Fruit fly (Drosophila melanogaster) whole organism, prepupa: ENCODE measurements around the gene NK7.1.

ENCODE experiments used
- Blimp-1 ChIP-seq: fragments of 200-800 bp; sonication (Bioruptor generic); optimal IDR thresholded peaks from 3 replicates; lab custom pipeline; 2017; ENCODE audit warnings: missing biosample characterization, missing genetic modification characterization, mild to moderate bottlenecking, moderate library complexity, missing genetic modification reagents
- CG10631 ChIP-seq: fragments of 200-800 bp; sonication (Bioruptor generic); optimal IDR thresholded peaks from 2 replicates; lab custom pipeline; 2016; ENCODE audit warnings: missing biosample characterization, missing genetic modification characterization
- CG10669 ChIP-seq: fragments of 200-800 bp; sonication (Bioruptor generic); optimal IDR thresholded peaks from 3 replicates; lab custom pipeline; 2018; ENCODE audit warnings: missing biosample characterization, mild to moderate bottlenecking, missing genetic modification characterization, moderate library complexity
- CG11294 ChIP-seq: fragments of 200-800 bp; sonication (Bioruptor generic); IDR thresholded peaks from 2 replicates; pipeline ENCODE4 v1.3.6; 2022; ENCODE audit warnings: missing biosample characterization, missing genetic modification characterization
- CG11762 ChIP-seq: fragments of 200-800 bp; sonication (Bioruptor generic); optimal IDR thresholded peaks from 3 replicates; lab custom pipeline; 2016; ENCODE audit warnings: missing biosample characterization, missing genetic modification characterization; ENCODE audit not compliant: insufficient read depth
- CG11902 ChIP-seq: fragments of 200-800 bp; sonication (Bioruptor generic); optimal IDR thresholded peaks from 3 replicates; lab custom pipeline; 2016; ENCODE audit warnings: missing biosample characterization, missing genetic modification characterization
- CG1621 ChIP-seq: fragments of 200-800 bp; sonication (Bioruptor generic); optimal IDR thresholded peaks from 3 replicates; lab custom pipeline; 2018; ENCODE audit warnings: missing biosample characterization, mild to moderate bottlenecking, missing genetic modification characterization
- CG3032 ChIP-seq: fragments of 200-800 bp; optimal IDR thresholded peaks from 2 replicates; lab custom pipeline; 2019; ENCODE audit warnings: missing biosample characterization, mild to moderate bottlenecking, missing genetic modification characterization, moderate library complexity
- CG31627 ChIP-seq: fragments of 200-800 bp; sonication (Bioruptor generic); optimal IDR thresholded peaks from 3 replicates; lab custom pipeline; 2016; ENCODE audit warnings: missing biosample characterization, missing genetic modification characterization
- CG32006 ChIP-seq: fragments of 200-800 bp; sonication (Bioruptor generic); optimal IDR thresholded peaks from 3 replicates; lab custom pipeline; 2017; ENCODE audit warnings: missing biosample characterization, mild to moderate bottlenecking, missing genetic modification characterization
- CG4318 ChIP-seq: fragments of 200-800 bp; sonication (Bioruptor generic); optimal IDR thresholded peaks from 3 replicates; lab custom pipeline; 2017; ENCODE audit warnings: missing biosample characterization, mild to moderate bottlenecking, missing genetic modification characterization
- CG6163 ChIP-seq: fragments of 200-800 bp; sonication (Bioruptor generic); IDR thresholded peaks from 3 replicates; pipeline ENCODE4 v1.3.6; 2022; ENCODE audit warnings: missing biosample characterization, missing genetic modification characterization
- CG6276 ChIP-seq: fragments of 200-800 bp; sonication (Bioruptor generic); optimal IDR thresholded peaks from 2 replicates; lab custom pipeline; 2017; ENCODE audit warnings: missing biosample characterization, mild to moderate bottlenecking, missing genetic modification characterization
- CG6792 ChIP-seq: fragments of 200-800 bp; sonication (Bioruptor generic); optimal IDR thresholded peaks from 3 replicates; lab custom pipeline; 2016; ENCODE audit warnings: missing biosample characterization, missing genetic modification characterization
- CG6808 ChIP-seq: fragments of 200-800 bp; sonication (Bioruptor generic); optimal IDR thresholded peaks from 3 replicates; lab custom pipeline; 2017; ENCODE audit warnings: missing biosample characterization, missing genetic modification characterization, mild to moderate bottlenecking, moderate library complexity, missing genetic modification reagents
- CG6854 ChIP-seq: fragments of 200-800 bp; sonication (Bioruptor generic); optimal IDR thresholded peaks from 2 replicates; lab custom pipeline; 2017; ENCODE audit warnings: missing biosample characterization, mild to moderate bottlenecking, missing genetic modification characterization
- CG7368 ChIP-seq: fragments of 200-800 bp; sonication (Bioruptor generic); optimal IDR thresholded peaks from 3 replicates; lab custom pipeline; 2016; ENCODE audit warnings: missing biosample characterization, missing genetic modification characterization
- CG8119 ChIP-seq: fragments of 200-800 bp; sonication (Bioruptor generic); IDR thresholded peaks from 3 replicates; pipeline ENCODE4 v1.3.6; 2022; ENCODE audit warnings: missing biosample characterization, missing genetic modification characterization
- CG8319 ChIP-seq: fragments of 200-800 bp; sonication (Bioruptor generic); optimal IDR thresholded peaks from 3 replicates; lab custom pipeline; 2016; ENCODE audit warnings: missing biosample characterization, missing genetic modification characterization
- CG8632 ChIP-seq: fragments of 200-800 bp; sonication (Bioruptor generic); optimal IDR thresholded peaks from 3 replicates; lab custom pipeline; 2016; ENCODE audit warnings: missing biosample characterization, missing genetic modification characterization
- Eip75B ChIP-seq: fragments of 200-800 bp; sonication (Bioruptor generic); optimal IDR thresholded peaks from 3 replicates; lab custom pipeline; 2016; ENCODE audit warnings: missing biosample characterization, missing genetic modification characterization
- Eip78C ChIP-seq: fragments of 200-800 bp; sonication (Bioruptor generic); peaks from one replicate; lab custom pipeline; 2016; ENCODE audit warnings: missing biosample characterization, missing genetic modification characterization
- Eip93F ChIP-seq: fragments of 200-800 bp; sonication (Bioruptor generic); optimal IDR thresholded peaks from 2 replicates; lab custom pipeline; 2016; ENCODE audit warnings: missing biosample characterization, mild to moderate bottlenecking, missing genetic modification characterization
- Ets21C ChIP-seq: fragments of 200-800 bp; sonication (Bioruptor generic); optimal IDR thresholded peaks from 3 replicates; lab custom pipeline; 2016; ENCODE audit warnings: missing biosample characterization, missing genetic modification characterization
- Ets96B ChIP-seq: fragments of 200-800 bp; optimal IDR thresholded peaks from 2 replicates; lab custom pipeline; 2019; ENCODE audit warnings: missing biosample characterization, mild to moderate bottlenecking, missing genetic modification characterization, moderate library complexity
- Gug ChIP-seq: fragments of 200-800 bp; sonication (Bioruptor generic); IDR thresholded peaks from 2 replicates; pipeline ENCODE4 v1.3.6; 2022; ENCODE audit warnings: missing biosample characterization, missing genetic modification characterization
- Hr38 ChIP-seq: sonication (Bioruptor generic); optimal IDR thresholded peaks from 2 replicates; lab custom pipeline; 2016; ENCODE audit warnings: missing biosample characterization, missing genetic modification characterization
- Hr39 ChIP-seq: fragments of 200-800 bp; sonication (Bioruptor generic); optimal IDR thresholded peaks from 2 replicates; lab custom pipeline; 2016; ENCODE audit warnings: missing biosample characterization, missing genetic modification characterization
- Hr4 ChIP-seq: fragments of 200-800 bp; sonication (Bioruptor generic); optimal IDR thresholded peaks from 3 replicates; lab custom pipeline; 2016; ENCODE audit warnings: missing biosample characterization, missing genetic modification characterization
- Lpt ChIP-seq: fragments of 200-800 bp; sonication (Bioruptor generic); optimal IDR thresholded peaks from 3 replicates; lab custom pipeline; 2016; ENCODE audit warnings: missing biosample characterization, missing genetic modification characterization
- Met ChIP-seq: fragments of 200-800 bp; sonication (Bioruptor generic); optimal IDR thresholded peaks from 3 replicates; lab custom pipeline; 2016; ENCODE audit warnings: missing biosample characterization, missing genetic modification characterization
- OdsH ChIP-seq: fragments of 200-800 bp; sonication (Bioruptor generic); optimal IDR thresholded peaks from 3 replicates; lab custom pipeline; 2016; ENCODE audit warnings: missing biosample characterization, missing genetic modification characterization
- Smox ChIP-seq: fragments of 200-800 bp; sonication (Bioruptor generic); optimal IDR thresholded peaks from 3 replicates; lab custom pipeline; 2016; ENCODE audit warnings: missing biosample characterization, missing genetic modification characterization
- Sox102F ChIP-seq: fragments of 200-800 bp; sonication (Bioruptor generic); optimal IDR thresholded peaks from 2 replicates; lab custom pipeline; 2016; ENCODE audit warnings: missing biosample characterization, mild to moderate bottlenecking, missing genetic modification characterization
- Sox14 ChIP-seq: fragments of 200-800 bp; sonication (Bioruptor generic); optimal IDR thresholded peaks from 3 replicates; lab custom pipeline; 2016; ENCODE audit warnings: missing biosample characterization, missing genetic modification characterization
- Sox15 ChIP-seq: fragments of 200-800 bp; sonication (Bioruptor generic); optimal IDR thresholded peaks from 3 replicates; lab custom pipeline; 2016; ENCODE audit warnings: missing biosample characterization, missing genetic modification characterization
- achi ChIP-seq: fragments of 200-800 bp; sonication (Bioruptor generic); optimal IDR thresholded peaks from 3 replicates; lab custom pipeline; 2016; ENCODE audit warnings: missing biosample characterization, missing genetic modification characterization
- acj6 ChIP-seq: fragments of 200-800 bp; sonication (Bioruptor generic); optimal IDR thresholded peaks from 3 replicates; lab custom pipeline; 2016; ENCODE audit warnings: missing biosample characterization, missing genetic modification characterization
- cyc ChIP-seq: fragments of 200-800 bp; sonication (Bioruptor generic); optimal IDR thresholded peaks from 3 replicates; lab custom pipeline; 2016; ENCODE audit warnings: missing biosample characterization, missing genetic modification characterization
- dac ChIP-seq: fragments of 200-800 bp; sonication (Bioruptor generic); optimal IDR thresholded peaks from 2 replicates; lab custom pipeline; 2017; ENCODE audit warnings: missing biosample characterization, mild to moderate bottlenecking, missing genetic modification characterization
- dsx ChIP-seq: fragments of 200-800 bp; optimal IDR thresholded peaks from 3 replicates; lab custom pipeline; 2019; ENCODE audit warnings: missing biosample characterization, mild to moderate bottlenecking, missing genetic modification characterization, moderate library complexity; ENCODE audit not compliant: poor library complexity, severe bottlenecking
- eg ChIP-seq: fragments of 200-800 bp; sonication (Bioruptor generic); IDR thresholded peaks from 3 replicates; pipeline ENCODE4 v1.3.6; 2022; ENCODE audit warnings: missing biosample characterization, missing genetic modification characterization
- esn ChIP-seq: fragments of 200-800 bp; sonication (Bioruptor generic); optimal IDR thresholded peaks from 2 replicates; lab custom pipeline; 2016; ENCODE audit warnings: missing biosample characterization, mild to moderate bottlenecking, missing genetic modification characterization, moderate library complexity
- fd59A ChIP-seq: fragments of 200-800 bp; sonication (Bioruptor generic); optimal IDR thresholded peaks from 2 replicates; lab custom pipeline; 2017; ENCODE audit warnings: missing biosample characterization, mild to moderate bottlenecking, missing genetic modification characterization, missing genetic modification reagents
- fd85E ChIP-seq: fragments of 200-800 bp; sonication (Bioruptor generic); optimal IDR thresholded peaks from 3 replicates; lab custom pipeline; 2016; ENCODE audit warnings: missing biosample characterization, missing genetic modification characterization
- fkh ChIP-seq: fragments of 200-800 bp; sonication (Bioruptor generic); optimal IDR thresholded peaks from 3 replicates; lab custom pipeline; 2017; ENCODE audit warnings: missing biosample characterization, mild to moderate bottlenecking, missing genetic modification characterization, moderate library complexity
- lz ChIP-seq: fragments of 200-800 bp; sonication (Bioruptor generic); optimal IDR thresholded peaks from 3 replicates; lab custom pipeline; 2016; ENCODE audit warnings: missing biosample characterization, missing genetic modification characterization
- net ChIP-seq: fragments of 200-800 bp; sonication (Bioruptor generic); optimal IDR thresholded peaks from 3 replicates; lab custom pipeline; 2016; ENCODE audit warnings: missing biosample characterization, missing genetic modification characterization
- salr ChIP-seq, 2 experiments: fragments of 200-800 bp; sonication (Bioruptor generic); optimal IDR thresholded peaks; 3 replicates each; lab custom pipeline; 2016 to 2018; ENCODE audit warnings: missing biosample characterization in 2 of 2, missing genetic modification characterization in 2 of 2, mild to moderate bottlenecking in 1 of 2
- ss ChIP-seq, 2 experiments: fragments of 200-800 bp; sonication (Bioruptor generic); optimal IDR thresholded peaks; 2 replicates in 1 of 2; 3 replicates in 1 of 2; lab custom pipeline; 2017 to 2018; ENCODE audit warnings: mild to moderate bottlenecking in 2 of 2, missing biosample characterization in 2 of 2, missing genetic modification characterization in 2 of 2, moderate library complexity in 1 of 2
- topi ChIP-seq: fragments of 200-800 bp; sonication (Bioruptor generic); optimal IDR thresholded peaks from 3 replicates; lab custom pipeline; 2016; ENCODE audit warnings: missing biosample characterization, missing genetic modification characterization
- vri ChIP-seq: fragments of 200-800 bp; sonication (Bioruptor generic); optimal IDR thresholded peaks from 3 replicates; lab custom pipeline; 2016; ENCODE audit warnings: missing biosample characterization, mild to moderate bottlenecking, missing genetic modification characterization

Gene NK7.1

DNA sequence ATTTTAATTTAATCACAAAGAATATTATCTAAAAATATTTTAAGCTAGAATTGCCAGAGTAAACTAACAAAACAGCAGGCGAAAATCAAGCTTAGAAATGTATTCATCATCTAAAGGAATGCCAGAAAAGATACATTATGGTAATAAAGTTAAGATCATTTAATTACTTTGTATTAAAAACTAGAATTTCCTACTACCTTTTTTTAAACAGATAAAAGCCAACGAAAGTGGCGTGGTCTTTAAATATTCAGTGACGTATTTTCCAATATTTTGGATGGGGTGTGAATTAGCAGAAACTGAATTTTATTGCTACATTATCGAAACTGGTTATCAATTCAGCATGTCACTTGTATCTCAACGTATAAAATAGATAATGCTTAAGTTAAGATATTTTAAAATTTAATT lies 80.4 kb downstream of the NK7.1 start:
- TF ChIP-seq CG10631 (GFP tag; lab: Kevin White, UChicago), result peak; percentile 57
- peak; percentile 58 for TF ChIP-seq Met (GFP tag; lab: Kevin White, UChicago)
- peak; percentile 67 for TF ChIP-seq Lpt
- peak; percentile 43 for TF ChIP-seq Smox (GFP tag; lab: Kevin White, UChicago)
- peak; percentile 2 to 86 for TF ChIP-seq salr (GFP tag; optimal IDR thresholded peaks at IDR 0.05; lab: Kevin White, UChicago)
- TF ChIP-seq fd85E (GFP tag; lab: Kevin White, UChicago), result peak; percentile 13
- peak; percentile 24 for TF ChIP-seq Ets96B (tag; lab: Kevin White, UChicago)
- peak; percentile 34 for TF ChIP-seq CG6792
- TF ChIP-seq Hr38 (GFP tag; lab: Kevin White, UChicago), result no peak
- peak; percentile 66 for TF ChIP-seq Hr4
- TF ChIP-seq CG6854 (GFP tag; lab: Kevin White, UChicago), result no peak
- peak; percentile 61 for TF ChIP-seq CG6808 (GFP tag; lab: Kevin White, UChicago)
- TF ChIP-seq CG11294, result no peak
- TF ChIP-seq Sox15 (GFP tag; lab: Kevin White, UChicago), result peak; percentile 24
- TF ChIP-seq CG10669 (GFP tag; lab: Kevin White, UChicago), result peak; percentile 49
- TF ChIP-seq CG8319 (GFP tag; lab: Kevin White, UChicago), result no peak
- TF ChIP-seq CG6276, result peak; percentile 73
- TF ChIP-seq CG32006 (GFP tag; lab: Kevin White, UChicago), result peak; percentile 84
- peak; percentile 11 for TF ChIP-seq Ets21C
- peak; percentile 49 for TF ChIP-seq Sox14 (GFP tag; lab: Kevin White, UChicago)
- TF ChIP-seq CG1621 (tag; lab: Kevin White, UChicago), result no peak
- peak; percentile 41 for TF ChIP-seq CG8632 (GFP tag; lab: Kevin White, UChicago)
- peak; percentile 56 for TF ChIP-seq CG11762 (GFP tag; lab: Kevin White, UChicago)
- TF ChIP-seq vri (GFP tag; lab: Kevin White, UChicago), result no peak
- peak; percentile 53 for TF ChIP-seq CG3032
- peak; percentile 38 for TF ChIP-seq fd59A (GFP tag; lab: Kevin White, UChicago)
- peak; percentile 67 for TF ChIP-seq OdsH (GFP tag; lab: Kevin White, UChicago)
- peak; percentile 35 for TF ChIP-seq dac (GFP tag; lab: Kevin White, UChicago)
- peak; percentile 24 for TF ChIP-seq dsx (GFP tag; lab: Kevin White, UChicago)
- TF ChIP-seq Sox102F (GFP tag; lab: Kevin White, UChicago), result peak; percentile 12
- peak; percentile 22; the same call in 1 of the 2 replicates for TF ChIP-seq Gug
- peak; percentile 50; the same call in 1 of the 3 replicates for TF ChIP-seq CG8119
- TF ChIP-seq CG4318, result peak; percentile 67
- peak; percentile 35 for TF ChIP-seq lz (GFP tag; lab: Kevin White, UChicago)
- TF ChIP-seq Eip78C (GFP tag; lab: Kevin White, UChicago), result peak; percentile 91
- TF ChIP-seq CG11902, result peak; percentile 35
- TF ChIP-seq Blimp-1 (GFP tag; lab: Kevin White, UChicago), result no peak
- TF ChIP-seq achi (GFP tag; lab: Kevin White, UChicago), result peak; percentile 59
- TF ChIP-seq CG7368 (GFP tag; lab: Kevin White, UChicago), result no peak
- TF ChIP-seq Eip75B (GFP tag; lab: Kevin White, UChicago), result peak; percentile 29
- peak; percentile 50 for TF ChIP-seq acj6 (GFP tag; lab: Kevin White, UChicago)
- TF ChIP-seq topi (GFP tag; lab: Kevin White, UChicago), result peak; percentile 58
- peak; percentile 67 for TF ChIP-seq esn (GFP tag; lab: Kevin White, UChicago)
- no peak for TF ChIP-seq Eip93F
- peak; percentile 31 for TF ChIP-seq CG31627 (GFP tag; lab: Kevin White, UChicago)
- TF ChIP-seq ss (GFP tag; optimal IDR thresholded peaks at IDR 0.05; lab: Kevin White, UChicago), result no peak
- peak; percentile 49 for TF ChIP-seq net (GFP tag; lab: Kevin White, UChicago)
- TF ChIP-seq fkh, result no peak
- TF ChIP-seq cyc (GFP tag; lab: Kevin White, UChicago), result peak; percentile 24
- peak; percentile 45 for TF ChIP-seq Hr39 (GFP tag; lab: Kevin White, UChicago)
- TF ChIP-seq CG6163, result no peak
- 0 out of 3 replicates have a peak, but pooled peaks have one; percentile 35 for TF ChIP-seq eg
